Worm (Caenorhabditis elegans) whole organism, midembryonic: Measurements from ENCODE around the gene T28D9.16.

ENCODE experiments used
- T22C8.4 ChIP-seq: fragments of 200-800 bp; sonication (Bioruptor generic); IDR thresholded peaks from 2 replicates; pipeline ENCODE4 v1.3.6; 2022; ENCODE audit warnings: missing genetic modification characterization, missing compliant biosample characterization
- cog-1 ChIP-seq: sonication (generic microtip); optimal IDR thresholded peaks from 2 replicates; lab custom pipeline; 2016; ENCODE audit warnings: missing genetic modification characterization, missing compliant biosample characterization
- flt-1 ChIP-seq: fragments of 200-800 bp; sonication (Bioruptor generic); IDR thresholded peaks from 2 replicates; pipeline ENCODE4 v1.3.6; 2022; ENCODE audit warnings: missing genetic modification characterization, missing compliant biosample characterization
- klf-2 ChIP-seq: fragments of 200-800 bp; sonication (Bioruptor generic); conservative IDR thresholded peaks from 2 replicates; pipeline ENCODE4 v1.3.6; 2022; ENCODE audit warnings: missing genetic modification reagents, missing genetic modification characterization, missing compliant biosample characterization
- med-1 ChIP-seq: sonication (generic microtip); optimal IDR thresholded peaks from 2 replicates; lab custom pipeline; 2017; ENCODE audit warnings: missing genetic modification characterization, mild to moderate bottlenecking, missing compliant biosample characterization, antibody characterized with exemption, missing genetic modification reagents; ENCODE audit not compliant: insufficient read depth
- ref-1 ChIP-seq: fragments of 200-800 bp; sonication (Bioruptor generic); conservative IDR thresholded peaks from 2 replicates; pipeline ENCODE4 v1.3.6; 2022; ENCODE audit warnings: missing genetic modification reagents, missing genetic modification characterization, missing compliant biosample characterization
- tab-1 ChIP-seq: fragments of 200-800 bp; sonication (Bioruptor generic); IDR thresholded peaks from 2 replicates; pipeline ENCODE4 v1.3.6; 2022; ENCODE audit warnings: missing genetic modification characterization, missing compliant biosample characterization
- ztf-23 ChIP-seq: fragments of 200-800 bp; sonication (Bioruptor generic); IDR thresholded peaks from 2 replicates; pipeline ENCODE4 v1.3.6; 2022; ENCODE audit warnings: missing genetic modification reagents, missing genetic modification characterization, missing compliant biosample characterization
- ztf-29 ChIP-seq: fragments of 200-800 bp; sonication (Bioruptor generic); IDR thresholded peaks from 2 replicates; pipeline ENCODE4 v1.3.6; 2022; ENCODE audit warnings: missing genetic modification reagents, missing genetic modification characterization, missing compliant biosample characterization

The T28D9.16 gene

ce11 chrII:6523940-6524339 is 48.5 kb downstream of the T28D9.16 start:
- no peak for TF ChIP-seq ztf-29
- TF ChIP-seq cog-1: no peak
- TF ChIP-seq klf-2 (GFP tag; lab: Robert Waterston, UW): no peak
- no peak for TF ChIP-seq T22C8.4 (GFP tag; lab: Robert Waterston, UW)
- TF ChIP-seq ref-1 (GFP tag; lab: Robert Waterston, UW): no peak
- TF ChIP-seq ztf-23 (GFP tag; lab: Robert Waterston, UW): no peak
- no peak for TF ChIP-seq flt-1 (GFP tag; lab: Robert Waterston, UW)
- TF ChIP-seq med-1 (GFP tag; lab: Kevin White, UChicago): no peak
- TF ChIP-seq tab-1 (GFP tag; lab: Robert Waterston, UW): no peak

DNA sequence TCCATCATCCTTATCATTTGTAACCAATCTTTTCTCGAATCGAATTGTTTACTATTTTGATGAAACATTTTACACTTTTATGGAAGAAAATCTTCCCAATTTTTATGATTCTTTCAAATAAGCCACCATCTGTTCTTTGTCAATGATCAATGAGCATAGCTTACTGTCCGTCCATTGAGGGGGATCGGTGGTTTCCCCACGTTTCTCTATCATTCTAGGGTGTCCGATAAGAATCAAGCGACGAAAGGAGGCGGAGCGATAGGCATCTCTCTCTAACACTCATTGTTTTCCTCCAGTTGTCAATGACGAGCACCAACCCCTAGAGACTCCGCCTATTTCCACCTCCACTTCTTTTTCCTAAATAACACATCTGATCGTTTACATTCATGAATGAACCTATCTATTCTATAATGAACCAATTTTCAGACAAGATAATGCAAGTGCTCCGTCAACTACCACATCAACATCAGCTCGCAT is 49.1 kb downstream of the T28D9.16 start, which contains the start of gene C56E6.2:
Gene C56E6.2, plus strand, starts transcription at position 427 of the 477 bp plus-strand sequence.
- TF ChIP-seq klf-2 (GFP tag; lab: Robert Waterston, UW) (no peak), cog-1 (no peak), ref-1 (GFP tag; lab: Robert Waterston, UW) (no peak), tab-1 (GFP tag; lab: Robert Waterston, UW) (no peak), flt-1 (GFP tag; lab: Robert Waterston, UW) (no peak), ztf-23 (GFP tag; lab: Robert Waterston, UW) (no peak), med-1 (GFP tag; lab: Kevin White, UChicago) (no peak)

ce11 chrII:6526136-6526684 is 50.7 kb downstream of the T28D9.16 start:
- TF ChIP-seq klf-2 (GFP tag; lab: Robert Waterston, UW) (no peak), med-1 (GFP tag; lab: Kevin White, UChicago) (no peak), tab-1 (GFP tag; lab: Robert Waterston, UW) (no peak), T22C8.4 (GFP tag; lab: Robert Waterston, UW) (no peak), flt-1 (GFP tag; lab: Robert Waterston, UW) (no peak), ztf-29 (no peak)
